Worm (Caenorhabditis elegans) whole organism, L4 larva: ENCODE measurements around the gene lin-3.

ENCODE experiments used
- F37D6.2 ChIP-seq: sonication (generic microtip); optimal IDR thresholded peaks from 2 replicates; lab custom pipeline; 2016; ENCODE audit warnings: mild to moderate bottlenecking, missing genetic modification characterization, missing compliant biosample characterization
- R02D3.7 ChIP-seq: fragments of 150-350 bp; sonication (generic microtip); optimal IDR thresholded peaks from 3 replicates; lab custom pipeline; 2014; ENCODE audit warnings: missing biosample characterization, missing genetic modification characterization
- T20F7.1 ChIP-seq: fragments of 200-800 bp; sonication (Bioruptor generic); optimal IDR thresholded peaks from 2 replicates; lab custom pipeline; 2018; ENCODE audit warnings: mild to moderate bottlenecking, missing genetic modification characterization, missing compliant biosample characterization
- Y105C5A.15 ChIP-seq: fragments of 200-800 bp; sonication (Bioruptor generic); IDR thresholded peaks from 2 replicates; pipeline ENCODE4 v1.3.6; 2022; ENCODE audit warnings: missing genetic modification characterization, missing compliant biosample characterization
- Y48G9A.11 ChIP-seq: fragments of 200-800 bp; sonication (Bioruptor generic); IDR thresholded peaks from 2 replicates; pipeline ENCODE4 v1.3.6; 2022; ENCODE audit warnings: missing genetic modification reagents, missing genetic modification characterization, missing compliant biosample characterization
- ZK337.2 ChIP-seq: fragments of 200-800 bp; sonication (Bioruptor generic); IDR thresholded peaks from 2 replicates; pipeline ENCODE4 v1.3.6; 2022; ENCODE audit warnings: missing genetic modification reagents, missing genetic modification characterization, missing compliant biosample characterization
- ZK546.5 ChIP-seq, 2 experiments: sonication (generic microtip); optimal IDR thresholded peaks; 2 replicates each; lab custom pipeline; 2017; ENCODE audit warnings: missing biosample characterization in 2 of 2, missing genetic modification characterization in 2 of 2
- ama-1 ChIP-seq: fragments of 150-350 bp; optimal IDR thresholded peaks from 2 replicates; lab custom pipeline; 2014; ENCODE audit warnings: inconsistent platforms, mixed read lengths
- ceh-20 ChIP-seq: fragments of 200-800 bp; sonication (Bioruptor generic); IDR thresholded peaks from 2 replicates; pipeline ENCODE4 v1.3.6; 2022; ENCODE audit warnings: missing genetic modification reagents, missing genetic modification characterization, missing compliant biosample characterization
- ceh-28 ChIP-seq: fragments of 150-350 bp; optimal IDR thresholded peaks from 2 replicates; lab custom pipeline; 2014; ENCODE audit warnings: missing biosample characterization, missing genetic modification reagents, missing genetic modification characterization
- daf-16 ChIP-seq, 3 experiments: sonication (generic microtip); optimal IDR thresholded peaks; 2 replicates each; lab custom pipeline; 2016 to 2017; ENCODE audit warnings: missing genetic modification characterization in 3 of 3, missing genetic modification reagents in 3 of 3, mild to moderate bottlenecking in 2 of 3, missing compliant biosample characterization in 2 of 3, missing biosample characterization in 1 of 3, moderate library complexity in 1 of 3
- dmd-6 ChIP-seq: fragments of 200-800 bp; sonication (Bioruptor generic); IDR thresholded peaks from 2 replicates; pipeline ENCODE4 v1.3.6; 2022; ENCODE audit warnings: missing genetic modification reagents, missing genetic modification characterization, missing compliant biosample characterization
- dmd-8 ChIP-seq: fragments of 200-800 bp; sonication (Bioruptor generic); IDR thresholded peaks from 2 replicates; pipeline ENCODE4 v1.3.6; 2022; ENCODE audit warnings: missing genetic modification characterization, missing compliant biosample characterization
- dpl-1 ChIP-seq: fragments of 150-350 bp; optimal IDR thresholded peaks from 2 replicates; lab custom pipeline; 2014; ENCODE audit warnings: missing biosample characterization, missing genetic modification reagents, missing genetic modification characterization
- dve-1 ChIP-seq: sonication (generic microtip); optimal IDR thresholded peaks from 2 replicates; lab custom pipeline; 2017; ENCODE audit warnings: antibody characterized with exemption, mild to moderate bottlenecking, missing genetic modification characterization, missing compliant biosample characterization; ENCODE audit not compliant: insufficient read depth
- egl-27 ChIP-seq: sonication (generic microtip); optimal IDR thresholded peaks from 3 replicates; lab custom pipeline; 2017; ENCODE audit warnings: missing biosample characterization, missing genetic modification reagents, missing genetic modification characterization
- egl-43 ChIP-seq: fragments of 200-800 bp; sonication (Bioruptor generic); IDR thresholded peaks from 2 replicates; pipeline ENCODE4 v1.3.6; 2022; ENCODE audit warnings: missing genetic modification reagents, missing genetic modification characterization, missing compliant biosample characterization
- fkh-10 ChIP-seq: fragments of 150-350 bp; optimal IDR thresholded peaks from 2 replicates; lab custom pipeline; 2014; ENCODE audit warnings: missing biosample characterization, missing genetic modification reagents, missing genetic modification characterization
- hlh-11 ChIP-seq: fragments of 200-800 bp; sonication (Bioruptor generic); optimal IDR thresholded peaks from 2 replicates; lab custom pipeline; 2018; ENCODE audit warnings: mild to moderate bottlenecking, missing genetic modification characterization, missing compliant biosample characterization
- hlh-30 ChIP-seq: sonication (generic microtip); optimal IDR thresholded peaks from 2 replicates; lab custom pipeline; 2017; ENCODE audit warnings: antibody characterized with exemption, mild to moderate bottlenecking, missing genetic modification characterization, missing compliant biosample characterization; ENCODE audit not compliant: insufficient read depth
- lim-7 ChIP-seq: fragments of 200-800 bp; sonication (Bioruptor generic); IDR thresholded peaks from 2 replicates; pipeline ENCODE4 v1.3.6; 2022; ENCODE audit warnings: missing genetic modification characterization, missing compliant biosample characterization
- lin-1 ChIP-seq: fragments of 200-800 bp; sonication (Bioruptor generic); IDR thresholded peaks from 2 replicates; pipeline ENCODE4 v1.3.6; 2022; ENCODE audit warnings: missing genetic modification reagents, missing genetic modification characterization, missing compliant biosample characterization
- lin-13 ChIP-seq: fragments of 150-350 bp; optimal IDR thresholded peaks from 2 replicates; lab custom pipeline; 2014; ENCODE audit warnings: missing biosample characterization, missing genetic modification reagents, missing genetic modification characterization
- lin-15B ChIP-seq: fragments of 150-350 bp; sonication (generic microtip); optimal IDR thresholded peaks from 3 replicates; lab custom pipeline; 2014; ENCODE audit warnings: missing biosample characterization, missing genetic modification characterization
- lin-38 ChIP-seq: fragments of 200-800 bp; sonication (Bioruptor generic); IDR thresholded peaks from 2 replicates; pipeline ENCODE4 v1.3.6; 2022; ENCODE audit warnings: missing genetic modification reagents, missing genetic modification characterization, missing compliant biosample characterization
- lin-39 ChIP-seq: fragments of 150-350 bp; optimal IDR thresholded peaks from 2 replicates; lab custom pipeline; 2014; ENCODE audit warnings: missing biosample characterization, missing genetic modification reagents, missing genetic modification characterization
- lsy-2 ChIP-seq, 2 experiments: fragments of 150-350 bp in 1 of 2; sonication (generic microtip) in 1 of 2; optimal IDR thresholded peaks; 2 replicates each; lab custom pipeline; 2014 to 2017; ENCODE audit warnings: missing biosample characterization in 2 of 2, missing genetic modification characterization in 2 of 2
- mdl-1 ChIP-seq, 2 experiments: fragments of 150-350 bp in 1 of 2; sonication (generic microtip) in 1 of 2; optimal IDR thresholded peaks; 2 replicates each; lab custom pipeline; 2014 to 2017; ENCODE audit warnings: missing biosample characterization in 2 of 2, missing genetic modification characterization in 2 of 2
- mep-1 ChIP-seq: fragments of 150-350 bp; sonication (generic microtip); optimal IDR thresholded peaks from 3 replicates; lab custom pipeline; 2014; ENCODE audit warnings: missing biosample characterization, missing genetic modification characterization
- mes-2 ChIP-seq: sonication (generic microtip); optimal IDR thresholded peaks from 2 replicates; lab custom pipeline; 2016; ENCODE audit warnings: missing genotype, mild to moderate bottlenecking, missing genetic modification characterization, missing compliant biosample characterization; ENCODE audit not compliant: poor library complexity, severe bottlenecking
- mxl-3 ChIP-seq: fragments of 200-800 bp; sonication (Bioruptor generic); optimal IDR thresholded peaks from 2 replicates; lab custom pipeline; 2018; ENCODE audit warnings: mild to moderate bottlenecking, missing genetic modification characterization, missing compliant biosample characterization
- nhr-10 ChIP-seq: fragments of 150-350 bp; optimal IDR thresholded peaks from 2 replicates; lab custom pipeline; 2014; ENCODE audit warnings: missing biosample characterization, missing genetic modification characterization
- nhr-11 ChIP-seq: fragments of 150-350 bp; optimal IDR thresholded peaks from 2 replicates; lab custom pipeline; 2014; ENCODE audit warnings: missing biosample characterization, missing genetic modification characterization
- nhr-237 ChIP-seq: sonication (generic microtip); optimal IDR thresholded peaks from 2 replicates; lab custom pipeline; 2017; ENCODE audit warnings: missing biosample characterization, missing genetic modification characterization
- nhr-25 ChIP-seq: sonication (generic microtip); optimal IDR thresholded peaks from 2 replicates; lab custom pipeline; 2017; ENCODE audit warnings: missing genetic modification characterization, mild to moderate bottlenecking, missing compliant biosample characterization, antibody characterized with exemption, moderate library complexity, borderline replicate concordance; ENCODE audit not compliant: insufficient read depth
- nhr-28 ChIP-seq: fragments of 150-350 bp; optimal IDR thresholded peaks from 2 replicates; lab custom pipeline; 2014; ENCODE audit warnings: missing biosample characterization, missing genetic modification characterization
- nhr-41 ChIP-seq: fragments of 200-800 bp; sonication (Bioruptor generic); IDR thresholded peaks from 2 replicates; pipeline ENCODE4 v1.3.6; 2022; ENCODE audit warnings: missing genetic modification reagents, missing genetic modification characterization, missing compliant biosample characterization
- nhr-77 ChIP-seq: fragments of 150-350 bp; optimal IDR thresholded peaks from 2 replicates; lab custom pipeline; 2014; ENCODE audit warnings: missing biosample characterization, missing genetic modification characterization
- pha-4 ChIP-seq, 2 experiments: fragments of 150-350 bp in 1 of 2; fragments of 200-800 bp in 1 of 2; sonication (Bioruptor generic) in 1 of 2; IDR thresholded peaks in 1 of 2; optimal IDR thresholded peaks in 1 of 2; 2 replicates each; pipeline versions ENCODE4 v1.3.6 to Lab custom; 2014 to 2022; ENCODE audit warnings: missing genetic modification characterization in 2 of 2, missing genetic modification reagents in 2 of 2, missing biosample characterization in 1 of 2, missing compliant biosample characterization in 1 of 2
- php-3 ChIP-seq: fragments of 200-800 bp; sonication (Bioruptor generic); IDR thresholded peaks from 2 replicates; pipeline ENCODE4 v1.3.6; 2022; ENCODE audit warnings: missing genetic modification reagents, missing genetic modification characterization, missing compliant biosample characterization
- pqm-1 ChIP-seq: sonication (generic microtip); optimal IDR thresholded peaks from 2 replicates; lab custom pipeline; 2017; ENCODE audit warnings: missing biosample characterization, missing genetic modification characterization
- sdz-12 ChIP-seq: fragments of 200-800 bp; sonication (Bioruptor generic); optimal IDR thresholded peaks from 2 replicates; lab custom pipeline; 2018; ENCODE audit warnings: mild to moderate bottlenecking, missing genetic modification characterization, missing compliant biosample characterization
- unc-130 ChIP-seq: sonication (generic microtip); optimal IDR thresholded peaks from 2 replicates; lab custom pipeline; 2016; ENCODE audit warnings: missing genetic modification reagents, missing genetic modification characterization, missing compliant biosample characterization
- vab-7 ChIP-seq: fragments of 200-800 bp; sonication (Bioruptor generic); IDR thresholded peaks from 2 replicates; pipeline ENCODE4 v1.3.6; 2022; ENCODE audit warnings: missing genetic modification reagents, missing genetic modification characterization, missing compliant biosample characterization
- zfp-3 ChIP-seq: fragments of 200-800 bp; sonication (Bioruptor generic); conservative IDR thresholded peaks from 2 replicates; pipeline ENCODE4 v1.3.6; 2022; ENCODE audit warnings: missing genetic modification reagents, missing genetic modification characterization, missing compliant biosample characterization

Gene lin-3

ce11 chrIV:11019962-11020550 lies 34.1 kb upstream of the lin-3 start, which contains the start of gene F13H10.8:
Gene F13H10.8 (plus strand): TSS chrIV:11020517.
- peak; percentile 30 for TF ChIP-seq hlh-30 (tag; lab: Kevin White, UChicago)
- peak; percentile 69 for TF ChIP-seq nhr-28 (tag; lab: Kevin White, UChicago)
- TF ChIP-seq lin-39 (tag; lab: Kevin White, UChicago): no peak
- TF ChIP-seq nhr-237 (tag; lab: Kevin White, UChicago): no peak
- TF ChIP-seq hlh-11: peak; percentile 69
- TF ChIP-seq lin-1 (GFP tag; lab: Robert Waterston, UW): 0 out of 2 replicates have a peak, but pooled peaks have one; percentile 51
- peak; percentile 58 for TF ChIP-seq pqm-1
- 0 out of 2 replicates have a peak, but pooled peaks have one; percentile 8 for TF ChIP-seq pha-4 (GFP tag; IDR thresholded peaks at IDR 0.05; lab: Robert Waterston, UW)
- peak; percentile 85 for TF ChIP-seq pha-4 (tag; optimal IDR thresholded peaks at IDR 0.05; lab: Kevin White, UChicago)
- no peak for TF ChIP-seq unc-130
- peak; percentile 21 for TF ChIP-seq mep-1
- TF ChIP-seq php-3 (GFP tag; lab: Robert Waterston, UW): peak; percentile 47; the same call in 1 of the 2 replicates
- peak; percentile 7 for TF ChIP-seq mxl-3 (GFP tag; lab: Kevin White, UChicago)
- TF ChIP-seq daf-16 (GFP tag; optimal IDR thresholded peaks at IDR 0.05; lab: Kevin White, UChicago): no peak
- TF ChIP-seq daf-16 (tag; optimal IDR thresholded peaks at IDR 0.05; lab: Kevin White, UChicago): peak; percentile 66
- peak; percentile 3 for TF ChIP-seq nhr-77 (tag; lab: Kevin White, UChicago)
- TF ChIP-seq dve-1: peak; percentile 66
- TF ChIP-seq mdl-1 (tag; optimal IDR thresholded peaks at IDR 0.05; lab: Kevin White, UChicago): peak in 1 of 2 experiments; percentile 44
- peak; percentile 92 for TF ChIP-seq lin-38 (GFP tag; lab: Robert Waterston, UW)
- TF ChIP-seq dmd-6 (GFP tag; lab: Robert Waterston, UW): peak; percentile 76
- TF ChIP-seq mes-2: peak; percentile 32
- no peak for TF ChIP-seq dpl-1
- peak in 1 of 2 experiments; percentile 38 for TF ChIP-seq lsy-2 (tag; optimal IDR thresholded peaks at IDR 0.05; lab: Kevin White, UChicago)
- TF ChIP-seq ceh-20: no peak
- TF ChIP-seq, all 104 proteins: peak for 17

- TF ChIP-seq pqm-1: no peak
- TF ChIP-seq nhr-25 (tag; lab: Kevin White, UChicago): peak; percentile 44
- TF ChIP-seq dmd-8 (GFP tag; lab: Robert Waterston, UW): no peak
- TF ChIP-seq ama-1 (lab: Kevin White, UChicago): no peak
- no peak for TF ChIP-seq lin-13
- 0 out of 2 replicates have a peak, but pooled peaks have one; percentile 35 for TF ChIP-seq ceh-20
- no peak for TF ChIP-seq dpl-1
- no peak for TF ChIP-seq egl-43 (GFP tag; lab: Robert Waterston, UW)
- 0 out of 2 replicates have a peak, but pooled peaks have one; percentile 21 for TF ChIP-seq Y48G9A.11 (GFP tag; lab: Robert Waterston, UW)
- no peak for TF ChIP-seq nhr-41
- no peak for TF ChIP-seq ZK546.5 (tag; optimal IDR thresholded peaks at IDR 0.05; lab: Kevin White, UChicago)
- no peak for TF ChIP-seq F37D6.2 (tag; lab: Kevin White, UChicago)
- no peak for TF ChIP-seq nhr-10 (tag; lab: Kevin White, UChicago)
- TF ChIP-seq mdl-1 (tag; optimal IDR thresholded peaks at IDR 0.05; lab: Kevin White, UChicago): peak in 1 of 2 experiments; percentile 87
- no peak for TF ChIP-seq Y105C5A.15
- no peak for TF ChIP-seq vab-7 (GFP tag; lab: Robert Waterston, UW)
- TF ChIP-seq nhr-11 (tag; lab: Kevin White, UChicago): no peak
- peak; percentile 66 for TF ChIP-seq nhr-28 (tag; lab: Kevin White, UChicago)
- TF ChIP-seq zfp-3 (GFP tag; lab: Robert Waterston, UW): 0 out of 2 replicates have a peak, but pooled peaks have one; percentile 31
- TF ChIP-seq lsy-2 (tag; optimal IDR thresholded peaks at IDR 0.05; lab: Kevin White, UChicago): no peak
- no peak for TF ChIP-seq lin-15B
- no peak for TF ChIP-seq ceh-28 (tag; lab: Kevin White, UChicago)
- TF ChIP-seq R02D3.7: no peak
- no peak for TF ChIP-seq egl-27 (tag; lab: Kevin White, UChicago)
- TF ChIP-seq sdz-12 (GFP tag; lab: Kevin White, UChicago): no peak
- TF ChIP-seq lim-7 (GFP tag; lab: Robert Waterston, UW): no peak
- TF ChIP-seq lin-1 (GFP tag; lab: Robert Waterston, UW): no peak
- no peak for TF ChIP-seq fkh-10
- TF ChIP-seq T20F7.1 (GFP tag; lab: Kevin White, UChicago): no peak
- TF ChIP-seq ZK337.2: no peak
Measured at ce11 chrIV:11021512-11022268, 32.4 kb upstream of the lin-3 start, which contains the start of gene mogs-1. Gene mogs-1 (minus strand): TSS chrIV:11021928.
